Fruit fly (Drosophila melanogaster) whole organism, prepupa: Measurements from ENCODE around the gene eIF1.

ENCODE experiments used
- CG16779 ChIP-seq: fragments of 200-800 bp; sonication (Bioruptor generic); optimal IDR thresholded peaks from 3 replicates; lab custom pipeline; 2017; ENCODE audit warnings: missing biosample characterization, mild to moderate bottlenecking, missing genetic modification characterization
- CG31627 ChIP-seq: fragments of 200-800 bp; sonication (Bioruptor generic); optimal IDR thresholded peaks from 3 replicates; lab custom pipeline; 2016; ENCODE audit warnings: missing biosample characterization, missing genetic modification characterization
- CG32006 ChIP-seq: fragments of 200-800 bp; sonication (Bioruptor generic); optimal IDR thresholded peaks from 3 replicates; lab custom pipeline; 2017; ENCODE audit warnings: missing biosample characterization, mild to moderate bottlenecking, missing genetic modification characterization
- CG6808 ChIP-seq: fragments of 200-800 bp; sonication (Bioruptor generic); optimal IDR thresholded peaks from 3 replicates; lab custom pipeline; 2017; ENCODE audit warnings: missing biosample characterization, missing genetic modification characterization, mild to moderate bottlenecking, moderate library complexity, missing genetic modification reagents
- CG6854 ChIP-seq: fragments of 200-800 bp; sonication (Bioruptor generic); optimal IDR thresholded peaks from 2 replicates; lab custom pipeline; 2017; ENCODE audit warnings: missing biosample characterization, mild to moderate bottlenecking, missing genetic modification characterization
- CG8632 ChIP-seq: fragments of 200-800 bp; sonication (Bioruptor generic); optimal IDR thresholded peaks from 3 replicates; lab custom pipeline; 2016; ENCODE audit warnings: missing biosample characterization, missing genetic modification characterization
- Hr39 ChIP-seq: fragments of 200-800 bp; sonication (Bioruptor generic); optimal IDR thresholded peaks from 2 replicates; lab custom pipeline; 2016; ENCODE audit warnings: missing biosample characterization, missing genetic modification characterization
- Lpt ChIP-seq: fragments of 200-800 bp; sonication (Bioruptor generic); optimal IDR thresholded peaks from 3 replicates; lab custom pipeline; 2016; ENCODE audit warnings: missing biosample characterization, missing genetic modification characterization
- Sox102F ChIP-seq: fragments of 200-800 bp; sonication (Bioruptor generic); optimal IDR thresholded peaks from 2 replicates; lab custom pipeline; 2016; ENCODE audit warnings: missing biosample characterization, mild to moderate bottlenecking, missing genetic modification characterization
- lz ChIP-seq: fragments of 200-800 bp; sonication (Bioruptor generic); optimal IDR thresholded peaks from 3 replicates; lab custom pipeline; 2016; ENCODE audit warnings: missing biosample characterization, missing genetic modification characterization

- TF ChIP-seq lz (GFP tag; lab: Kevin White, UChicago) = peak; percentile 41
- peak; percentile 94 for TF ChIP-seq Lpt (GFP tag; lab: Kevin White, UChicago)
- TF ChIP-seq Hr39 (GFP tag; lab: Kevin White, UChicago) = peak; percentile 40
- peak; percentile 60 for TF ChIP-seq CG8632 (GFP tag; lab: Kevin White, UChicago)
- TF ChIP-seq CG6808 (GFP tag; lab: Kevin White, UChicago) = peak; percentile 69
- TF ChIP-seq CG6854 (GFP tag; lab: Kevin White, UChicago) = no peak
- peak; percentile 36 for TF ChIP-seq CG31627 (GFP tag; lab: Kevin White, UChicago)
- TF ChIP-seq CG32006 = peak; percentile 98
- no peak for TF ChIP-seq Sox102F (GFP tag; lab: Kevin White, UChicago)
- TF ChIP-seq CG16779 = peak; percentile 63
Observed at dm6 chr3L:3249997-3250774, 27.0 kb downstream of the eIF1 start.
